Worm (Caenorhabditis elegans) whole organism, young adult: Measurements from ENCODE around the gene Y53C12B.1.

Experiments
- B0035.1 ChIP-seq: sonication (generic microtip); optimal IDR thresholded peaks from 2 replicates; lab custom pipeline; 2016; ENCODE audit warnings: missing genetic modification characterization, mild to moderate bottlenecking, missing compliant biosample characterization, missing genotype, missing genetic modification reagents
- B0336.3 ChIP-seq: fragments of 200-800 bp; sonication (Bioruptor generic); IDR thresholded peaks from 2 replicates; pipeline ENCODE4 v1.3.6; 2022; ENCODE audit warnings: missing genetic modification characterization, missing compliant biosample characterization
- C06A6.2 ChIP-seq: fragments of 200-800 bp; sonication (Bioruptor generic); conservative IDR thresholded peaks from 2 replicates; pipeline ENCODE4 v1.3.6; 2022; ENCODE audit warnings: missing genetic modification characterization, missing compliant biosample characterization
- C17E4.6 ChIP-seq: fragments of 200-800 bp; sonication (Bioruptor generic); IDR thresholded peaks from 2 replicates; pipeline ENCODE4 v1.3.6; 2022; ENCODE audit warnings: missing genetic modification reagents, missing genetic modification characterization, missing compliant biosample characterization
- F33H1.4 ChIP-seq: fragments of 200-800 bp; sonication (Bioruptor generic); IDR thresholded peaks from 2 replicates; pipeline ENCODE4 v1.3.6; 2022; ENCODE audit warnings: missing genetic modification reagents, missing genetic modification characterization, missing compliant biosample characterization
- F52B5.7 ChIP-seq: sonication (generic microtip); optimal IDR thresholded peaks from 2 replicates; lab custom pipeline; 2016; ENCODE audit warnings: mild to moderate bottlenecking, missing genetic modification characterization, missing compliant biosample characterization
- T26A5.8 ChIP-seq: sonication (generic microtip); optimal IDR thresholded peaks from 2 replicates; lab custom pipeline; 2016; ENCODE audit warnings: missing genetic modification characterization, missing compliant biosample characterization
- Y53G8AR.9 ChIP-seq: fragments of 200-800 bp; sonication (Bioruptor generic); conservative IDR thresholded peaks from 2 replicates; pipeline ENCODE4 v1.3.6; 2022; ENCODE audit warnings: missing genetic modification reagents, missing genetic modification characterization, missing compliant biosample characterization
- Y79H2A.3 ChIP-seq: fragments of 200-800 bp; sonication (Bioruptor generic); conservative IDR thresholded peaks from 2 replicates; pipeline ENCODE4 v1.3.6; 2022; ENCODE audit warnings: missing genetic modification reagents, missing genetic modification characterization, missing compliant biosample characterization
- ama-1 ChIP-seq, 3 experiments: fragments of 150-350 bp in 1 of 3; sonication (generic microtip) in 2 of 3; optimal IDR thresholded peaks; 2 replicates each; lab custom pipeline; 2014 to 2018; ENCODE audit warnings: missing biosample characterization in 2 of 3, missing genetic modification characterization in 2 of 3, missing genetic modification reagents in 2 of 3
- athp-1 ChIP-seq: sonication (generic microtip); optimal IDR thresholded peaks from 2 replicates; lab custom pipeline; 2017; ENCODE audit warnings: mild to moderate bottlenecking, missing genetic modification characterization, missing compliant biosample characterization
- attf-5 ChIP-seq: fragments of 200-800 bp; sonication (Bioruptor generic); optimal IDR thresholded peaks from 2 replicates; lab custom pipeline; 2018; ENCODE audit warnings: mild to moderate bottlenecking, missing genetic modification characterization, missing compliant biosample characterization
- attf-6 ChIP-seq: fragments of 200-800 bp; sonication (Bioruptor generic); IDR thresholded peaks from 2 replicates; pipeline ENCODE4 v1.3.6; 2022; ENCODE audit warnings: missing genetic modification reagents, missing genetic modification characterization, missing compliant biosample characterization
- bed-2 ChIP-seq: fragments of 200-800 bp; sonication (Bioruptor generic); IDR thresholded peaks from 2 replicates; pipeline ENCODE4 v1.3.6; 2022; ENCODE audit warnings: missing genetic modification reagents, missing genetic modification characterization, missing compliant biosample characterization
- ccch-3 ChIP-seq: fragments of 200-800 bp; sonication (Bioruptor generic); optimal IDR thresholded peaks from 2 replicates; lab custom pipeline; 2018; ENCODE audit warnings: mild to moderate bottlenecking, missing genetic modification characterization, missing compliant biosample characterization
- cebp-1 ChIP-seq, 2 experiments: fragments of 200-800 bp in 1 of 2; sonication (Bioruptor generic) in 1 of 2; sonication (generic microtip) in 1 of 2; IDR thresholded peaks in 1 of 2; optimal IDR thresholded peaks in 1 of 2; 2 replicates each; pipeline versions ENCODE4 v1.3.6 to Lab custom; 2017 to 2022; ENCODE audit warnings: missing compliant biosample characterization in 2 of 2, missing genetic modification characterization in 2 of 2, mild to moderate bottlenecking in 1 of 2, missing genetic modification reagents in 1 of 2, moderate library complexity in 1 of 2
- cebp-2 ChIP-seq: fragments of 200-800 bp; sonication (Bioruptor generic); IDR thresholded peaks from 2 replicates; pipeline ENCODE4 v1.3.6; 2022; ENCODE audit warnings: missing genetic modification characterization, missing compliant biosample characterization
- ceh-100 ChIP-seq: fragments of 200-800 bp; sonication (Bioruptor generic); IDR thresholded peaks from 2 replicates; pipeline ENCODE4 v1.3.6; 2022; ENCODE audit warnings: missing genetic modification reagents, missing genetic modification characterization, missing compliant biosample characterization
- ceh-27 ChIP-seq: fragments of 200-800 bp; sonication (Bioruptor generic); optimal IDR thresholded peaks from 2 replicates; lab custom pipeline; 2018; ENCODE audit warnings: mild to moderate bottlenecking, missing genetic modification characterization, moderate library complexity, missing compliant biosample characterization
- ceh-91 ChIP-seq: fragments of 200-800 bp; sonication (Bioruptor generic); IDR thresholded peaks from 2 replicates; pipeline ENCODE4 v1.3.6; 2022; ENCODE audit warnings: missing genetic modification reagents, missing genetic modification characterization, missing compliant biosample characterization
- dpff-1 ChIP-seq: sonication (generic microtip); optimal IDR thresholded peaks from 2 replicates; lab custom pipeline; 2017; ENCODE audit warnings: mild to moderate bottlenecking, missing genetic modification characterization, missing compliant biosample characterization
- dpl-1 ChIP-seq: fragments of 150-350 bp; optimal IDR thresholded peaks from 2 replicates; lab custom pipeline; 2014; ENCODE audit warnings: missing biosample characterization, missing genetic modification reagents, missing genetic modification characterization
- egrh-3 ChIP-seq: fragments of 200-800 bp; sonication (Bioruptor generic); IDR thresholded peaks from 2 replicates; pipeline ENCODE4 v1.3.6; 2022; ENCODE audit warnings: missing genetic modification reagents, missing genetic modification characterization, missing compliant biosample characterization
- ekl-4 ChIP-seq: fragments of 200-800 bp; sonication (Bioruptor generic); IDR thresholded peaks from 2 replicates; pipeline ENCODE4 v1.3.6; 2022; ENCODE audit warnings: missing genetic modification reagents, missing genetic modification characterization, missing compliant biosample characterization
- fkh-3 ChIP-seq: sonication (generic microtip); optimal IDR thresholded peaks from 2 replicates; lab custom pipeline; 2016; ENCODE audit warnings: mild to moderate bottlenecking, missing genetic modification characterization, missing compliant biosample characterization
- him-1 ChIP-seq: sonication (generic microtip); optimal IDR thresholded peaks from 2 replicates; lab custom pipeline; 2016; ENCODE audit warnings: missing genotype, missing genetic modification reagents, missing genetic modification characterization, missing compliant biosample characterization
- hlh-26 ChIP-seq: fragments of 200-800 bp; sonication (Bioruptor generic); conservative IDR thresholded peaks from 2 replicates; pipeline ENCODE4 v1.3.6; 2022; ENCODE audit warnings: missing genetic modification reagents, missing genetic modification characterization, missing compliant biosample characterization
- hmg-20 ChIP-seq: fragments of 200-800 bp; sonication (Bioruptor generic); IDR thresholded peaks from 2 replicates; pipeline ENCODE4 v1.3.6; 2022; ENCODE audit warnings: missing genetic modification reagents, missing genetic modification characterization, missing compliant biosample characterization
- hrde-1 ChIP-seq: sonication (generic microtip); optimal IDR thresholded peaks from 2 replicates; lab custom pipeline; 2016; ENCODE audit warnings: missing genetic modification characterization, mild to moderate bottlenecking, missing compliant biosample characterization, moderate library complexity, missing genotype, missing genetic modification reagents, borderline replicate concordance
- let-607 ChIP-seq, 2 experiments: fragments of 200-800 bp in 1 of 2; sonication (Bioruptor generic) in 1 of 2; sonication (generic microtip) in 1 of 2; optimal IDR thresholded peaks; 2 replicates each; lab custom pipeline; 2016 to 2018; ENCODE audit warnings: mild to moderate bottlenecking in 2 of 2, missing compliant biosample characterization in 2 of 2, missing genetic modification characterization in 2 of 2, moderate library complexity in 2 of 2, missing genotype in 1 of 2
- lir-1 ChIP-seq: fragments of 200-800 bp; sonication (Bioruptor generic); conservative IDR thresholded peaks from 2 replicates; pipeline ENCODE4 v1.3.6; 2022; ENCODE audit warnings: missing genetic modification reagents, missing genetic modification characterization, missing compliant biosample characterization
- madf-10 ChIP-seq: sonication (generic microtip); optimal IDR thresholded peaks from 2 replicates; lab custom pipeline; 2016; ENCODE audit warnings: mild to moderate bottlenecking, missing genetic modification characterization, missing compliant biosample characterization
- madf-6 ChIP-seq: fragments of 200-800 bp; sonication (Bioruptor generic); IDR thresholded peaks from 2 replicates; pipeline ENCODE4 v1.3.6; 2022; ENCODE audit warnings: missing genetic modification reagents, missing genetic modification characterization, missing compliant biosample characterization
- mel-28 ChIP-seq: sonication (generic microtip); optimal IDR thresholded peaks from 2 replicates; lab custom pipeline; 2016; ENCODE audit warnings: borderline replicate concordance, mild to moderate bottlenecking, missing genetic modification characterization, missing compliant biosample characterization
- mes-4 ChIP-seq: sonication (generic microtip); optimal IDR thresholded peaks from 2 replicates; lab custom pipeline; 2016; ENCODE audit warnings: missing genotype, missing genetic modification characterization, missing compliant biosample characterization
- nfya-1 ChIP-seq: sonication (generic microtip); optimal IDR thresholded peaks from 2 replicates; lab custom pipeline; 2017; ENCODE audit warnings: antibody characterized with exemption, missing compliant biosample characterization, missing genetic modification characterization, borderline replicate concordance; ENCODE audit not compliant: insufficient read depth
- nhr-80 ChIP-seq: sonication (generic microtip); optimal IDR thresholded peaks from 2 replicates; lab custom pipeline; 2016; ENCODE audit warnings: missing genetic modification characterization, missing compliant biosample characterization
- nhr-90 ChIP-seq: sonication (generic microtip); optimal IDR thresholded peaks from 2 replicates; lab custom pipeline; 2016; ENCODE audit warnings: missing genotype, mild to moderate bottlenecking, missing genetic modification characterization, missing compliant biosample characterization
- pbrm-1 ChIP-seq: fragments of 200-800 bp; sonication (Bioruptor generic); IDR thresholded peaks from 2 replicates; pipeline ENCODE4 v1.3.6; 2022; ENCODE audit warnings: missing genetic modification reagents, missing genetic modification characterization, missing compliant biosample characterization
- rcor-1 ChIP-seq: fragments of 200-800 bp; sonication (Bioruptor generic); IDR thresholded peaks from 2 replicates; pipeline ENCODE4 v1.3.6; 2022; ENCODE audit warnings: missing genetic modification reagents, missing genetic modification characterization, missing compliant biosample characterization
- repo-1 ChIP-seq: sonication (generic microtip); optimal IDR thresholded peaks from 2 replicates; lab custom pipeline; 2017; ENCODE audit warnings: mild to moderate bottlenecking, missing genetic modification characterization, missing compliant biosample characterization
- sea-2 ChIP-seq: fragments of 200-800 bp; sonication (Bioruptor generic); IDR thresholded peaks from 2 replicates; pipeline ENCODE4 v1.3.6; 2022; ENCODE audit warnings: missing genetic modification characterization, missing compliant biosample characterization
- snpc-4 ChIP-seq, 5 experiments: fragments of 150-350 bp in 1 of 5; sonication (generic microtip) in 4 of 5; optimal IDR thresholded peaks; 2 replicates each; lab custom pipeline; 2014 to 2018; ENCODE audit warnings: missing genetic modification characterization in 5 of 5, missing biosample characterization in 3 of 5, antibody characterized with exemption in 2 of 5, mild to moderate bottlenecking in 2 of 5, missing compliant biosample characterization in 2 of 5, missing genotype in 2 of 5, moderate library complexity in 2 of 5, missing genetic modification reagents in 1 of 5
- tbx-9 ChIP-seq: sonication (generic microtip); optimal IDR thresholded peaks from 2 replicates; lab custom pipeline; 2016; ENCODE audit warnings: borderline replicate concordance, missing genetic modification characterization, inconsistent platforms, missing compliant biosample characterization
- tlf-1 ChIP-seq: fragments of 200-800 bp; sonication (Bioruptor generic); optimal IDR thresholded peaks from 2 replicates; lab custom pipeline; 2018; ENCODE audit warnings: mild to moderate bottlenecking, missing genetic modification characterization, missing compliant biosample characterization
- ztf-26 ChIP-seq: sonication (generic microtip); optimal IDR thresholded peaks from 2 replicates; lab custom pipeline; 2017; ENCODE audit warnings: missing genetic modification characterization, missing compliant biosample characterization

Gene Y53C12B.1

DNA sequence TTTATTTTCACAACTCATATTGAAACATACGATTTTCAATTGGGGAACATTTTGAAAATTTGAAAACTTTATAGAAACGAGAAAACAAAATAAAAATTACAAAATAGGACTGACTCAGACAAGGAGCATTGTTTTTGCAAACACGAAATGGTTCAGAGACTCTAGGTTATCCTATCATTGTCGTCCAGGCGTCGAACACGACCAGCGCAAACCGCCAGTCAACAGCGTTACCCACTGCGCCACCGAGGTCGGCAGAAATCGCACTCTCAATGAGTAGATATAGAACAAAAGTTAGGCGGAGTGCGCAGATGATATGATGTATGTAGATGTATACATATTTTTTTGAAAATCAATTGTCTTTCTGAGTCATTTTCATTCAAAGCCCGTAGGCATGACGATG, 28.8 kb upstream of the Y53C12B.1 start:
- TF ChIP-seq snpc-4 (GFP tag; optimal IDR thresholded peaks at IDR 0.05; lab: Kevin White, UChicago) (peak; percentile 74), snpc-4 (tag; optimal IDR thresholded peaks at IDR 0.05; lab: Kevin White, UChicago) (peak in 3 of 4 experiments; percentile 10 to 78 (median 74)), nhr-80 (tag; lab: Kevin White, UChicago) (peak; percentile 63), ccch-3 (GFP tag; lab: Kevin White, UChicago) (no peak), fkh-3 (tag; lab: Kevin White, UChicago) (peak; percentile 0), B0035.1 (peak; percentile 41), C06A6.2 (GFP tag; lab: Robert Waterston, UW) (0 out of 2 replicates have a peak, but pooled peaks have one; percentile 21), dpff-1 (tag; lab: Kevin White, UChicago) (no peak), ceh-100 (GFP tag; lab: Robert Waterston, UW) (no peak; the same call in 1 of the 2 replicates), ama-1 (optimal IDR thresholded peaks at IDR 0.05; lab: Kevin White, UChicago) (no peak), ama-1 (GFP tag; optimal IDR thresholded peaks at IDR 0.05; lab: Kevin White, UChicago) (peak; percentile 87 to 89), dpl-1 (GFP tag; lab: Kevin White, UChicago) (no peak), lir-1 (GFP tag; lab: Robert Waterston, UW) (no peak), let-607 (tag; optimal IDR thresholded peaks at IDR 0.05; lab: Kevin White, UChicago) (peak; percentile 23 to 43), athp-1 (tag; lab: Kevin White, UChicago) (peak; percentile 28), ztf-26 (tag; lab: Kevin White, UChicago) (peak; percentile 64), hmg-20 (GFP tag; lab: Robert Waterston, UW) (no peak), C17E4.6 (0 out of 2 replicates have a peak, but pooled peaks have one; percentile 56), Y79H2A.3 (GFP tag; lab: Robert Waterston, UW) (peak; percentile 78), madf-6 (GFP tag; lab: Robert Waterston, UW) (peak; percentile 76), ceh-27 (GFP tag; lab: Kevin White, UChicago) (peak; percentile 78), mes-4 (tag; lab: Kevin White, UChicago) (peak; percentile 39), repo-1 (tag; lab: Kevin White, UChicago) (peak; percentile 78), rcor-1 (GFP tag; lab: Robert Waterston, UW) (peak; percentile 58), egrh-3 (GFP tag; lab: Robert Waterston, UW) (peak; percentile 48), mel-28 (tag; lab: Kevin White, UChicago) (no peak), him-1 (tag; lab: Kevin White, UChicago) (peak; percentile 90), F52B5.7 (tag; lab: Kevin White, UChicago) (peak; percentile 13), B0336.3 (0 out of 2 replicates have a peak, but pooled peaks have one; percentile 57), nfya-1 (tag; lab: Kevin White, UChicago) (no peak), hrde-1 (tag; lab: Kevin White, UChicago) (peak; percentile 61), pbrm-1 (GFP tag; lab: Robert Waterston, UW) (peak; percentile 64; the same call in 1 of the 2 replicates), attf-6 (peak; percentile 38; the same call in 1 of the 2 replicates), cebp-2 (GFP tag; lab: Robert Waterston, UW) (peak; percentile 74; the same call in 1 of the 2 replicates), F33H1.4 (peak; percentile 53), hlh-26 (no peak), attf-5 (GFP tag; lab: Kevin White, UChicago) (peak; percentile 56), Y53G8AR.9 (0 out of 2 replicates have a peak, but pooled peaks have one; percentile 36), ekl-4 (GFP tag; lab: Robert Waterston, UW) (peak; percentile 56; the same call in 1 of the 2 replicates), ceh-91 (GFP tag; lab: Robert Waterston, UW) (0 out of 2 replicates have a peak, but pooled peaks have one; percentile 33), T26A5.8 (tag; lab: Kevin White, UChicago) (no peak), tbx-9 (no peak), nhr-90 (tag; lab: Kevin White, UChicago) (peak; percentile 72), sea-2 (GFP tag; lab: Robert Waterston, UW) (0 out of 2 replicates have a peak, but pooled peaks have one; percentile 54), cebp-1 (GFP tag; IDR thresholded peaks at IDR 0.05; lab: Robert Waterston, UW) (0 out of 2 replicates have a peak, but pooled peaks have one; percentile 33), cebp-1 (tag; optimal IDR thresholded peaks at IDR 0.05; lab: Kevin White, UChicago) (no peak), madf-10 (peak; percentile 45), tlf-1 (GFP tag; lab: Kevin White, UChicago) (no peak), bed-2 (GFP tag; lab: Robert Waterston, UW) (no peak)
